Fruit fly (Drosophila melanogaster): Measurements from ENCODE around the gene kto.

DNA sequence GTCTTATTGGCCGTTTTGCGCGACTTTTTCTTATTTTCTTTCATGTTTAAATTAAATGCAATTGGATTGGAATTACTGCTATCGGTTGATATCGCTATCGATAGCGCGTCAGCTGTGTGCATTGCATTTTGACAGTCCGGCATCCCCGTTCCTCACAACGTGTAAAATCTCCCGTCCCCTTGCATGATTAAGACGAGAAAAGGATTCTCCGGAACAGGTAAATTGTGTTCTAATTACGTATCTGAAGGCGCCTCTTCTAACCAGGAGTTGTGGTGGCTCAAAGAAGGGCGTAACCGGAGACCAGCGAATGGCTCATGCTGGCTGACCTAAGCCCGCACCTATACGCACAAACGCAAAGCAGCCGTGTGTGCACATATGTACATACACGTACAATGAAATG is 29.3 kb upstream of the kto start, which contains the start of the genes CG14104 and Kap-alpha1:
- TF ChIP-seq psq (optimal IDR thresholded peaks at IDR 0.05) (no peak), usp (GFP tag; optimal IDR thresholded peaks at IDR 0.05) (no peak), pan (optimal IDR thresholded peaks at IDR 0.05) (no peak)
